Fruit fly (Drosophila melanogaster): ENCODE data around the gene pll.
A peak's percentile ranks its signal among the peaks of the same experiment; 100 is the strongest.

Gene pll

DNA sequence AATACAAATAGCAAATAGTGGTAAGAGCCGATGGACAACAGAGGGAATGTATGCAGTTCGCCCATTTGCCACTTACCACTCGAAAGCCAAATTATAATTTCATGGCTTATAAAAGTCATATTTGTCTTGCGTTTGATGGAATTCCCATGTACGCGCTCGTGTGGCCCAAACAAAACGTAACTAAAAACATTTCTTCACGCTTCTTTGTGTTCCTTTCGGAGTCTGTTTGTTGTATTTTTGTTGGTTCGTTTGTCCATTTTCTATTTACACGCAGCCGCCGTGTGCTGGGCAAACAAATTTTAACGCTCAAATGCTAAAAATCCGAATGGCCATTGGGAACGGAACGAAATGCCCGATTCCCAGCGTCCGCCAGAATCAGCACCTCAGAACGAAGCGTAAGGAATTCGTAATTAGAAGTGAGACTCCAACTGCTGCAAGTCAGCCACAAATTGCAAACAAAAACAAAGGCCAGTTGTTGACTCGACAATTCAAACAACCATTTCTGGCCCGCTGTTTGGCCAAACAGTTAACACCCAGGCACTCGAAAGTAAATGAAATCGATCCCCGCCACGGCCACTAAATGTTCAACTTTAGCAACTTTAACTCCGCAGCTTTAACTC, 44.1 kb downstream of the pll start (continued):
- TF ChIP-seq seq (GFP tag; IDR thresholded peaks at IDR 0.05), result peak; percentile 74; the same call in 1 of the 2 replicates
- no peak for TF ChIP-seq peb (GFP tag; IDR thresholded peaks at IDR 0.05)
- TF ChIP-seq CG34376 (GFP tag; optimal IDR thresholded peaks at IDR 0.05), result no peak
- TF ChIP-seq BtbVII (GFP tag; optimal IDR thresholded peaks at IDR 0.05), result peak; percentile 27
- TF ChIP-seq HLH3B (GFP tag; IDR thresholded peaks at IDR 0.05), result peak; percentile 63; the same call in 1 of the 2 replicates
- no peak for TF ChIP-seq Atf-2 (GFP tag; optimal IDR thresholded peaks at IDR 0.05)
- peak; percentile 47 for TF ChIP-seq CrebB (tag; optimal IDR thresholded peaks at IDR 0.05)
- TF ChIP-seq HLH4C (GFP tag; IDR thresholded peaks at IDR 0.05; ENCODE audit: partially characterized antibody), result no peak
- no peak for TF ChIP-seq gfzf (GFP tag; optimal IDR thresholded peaks at IDR 0.05)
- no peak for TF ChIP-seq ken (GFP tag; IDR thresholded peaks at IDR 0.05)
- peak; percentile 5 for TF ChIP-seq CG1529 (GFP tag; optimal IDR thresholded peaks at IDR 0.05)
- TF ChIP-seq CG12104 (GFP tag; optimal IDR thresholded peaks at IDR 0.05), result peak; percentile 2
- peak; percentile 9 for TF ChIP-seq HmgZ (tag; optimal IDR thresholded peaks at IDR 0.05)
- no peak for TF ChIP-seq CG16815 (GFP tag; optimal IDR thresholded peaks at IDR 0.05)
- no peak for TF ChIP-seq gcm (GFP tag; optimal IDR thresholded peaks at IDR 0.05)
- TF ChIP-seq CG31224 (GFP tag; IDR thresholded peaks at IDR 0.05), result no peak
- TF ChIP-seq lola (GFP tag; optimal IDR thresholded peaks at IDR 0.05), result peak in 1 of 3 experiments; percentile 19
- no peak for TF ChIP-seq Jarid2 (GFP tag; optimal IDR thresholded peaks at IDR 0.05)
- TF ChIP-seq Dip3 (GFP tag; optimal IDR thresholded peaks at IDR 0.05), result no peak
- no peak for TF ChIP-seq Trl (optimal IDR thresholded peaks at IDR 0.05)
- peak; percentile 58 for TF ChIP-seq Trl (GFP tag; optimal IDR thresholded peaks at IDR 0.05)
- TF ChIP-seq Taf1 (GFP tag; IDR thresholded peaks at IDR 0.05), result no peak
- TF ChIP-seq dimm (GFP tag; IDR thresholded peaks at IDR 0.05), result no peak
- TF ChIP-seq CG2678 (tag; optimal IDR thresholded peaks at IDR 0.05), result peak; percentile 68
- TF ChIP-seq CG11085 (GFP tag; IDR thresholded peaks at IDR 0.05), result 0 out of 2 replicates have a peak, but pooled peaks have one; percentile 38
- TF ChIP-seq Dref (GFP tag; IDR thresholded peaks at IDR 0.05), result no peak
- no peak for TF ChIP-seq ssp (GFP tag; IDR thresholded peaks at IDR 0.05)
- TF ChIP-seq Eip74EF (GFP tag; optimal IDR thresholded peaks at IDR 0.05), result no peak
- no peak for TF ChIP-seq CG18476 (GFP tag; optimal IDR thresholded peaks at IDR 0.05)
- 0 out of 2 replicates have a peak, but pooled peaks have one; percentile 16 for TF ChIP-seq CG10959 (GFP tag; IDR thresholded peaks at IDR 0.05)
- TF ChIP-seq CG18619 (GFP tag; optimal IDR thresholded peaks at IDR 0.05), result peak; percentile 47
- TF ChIP-seq Chrac-16 (GFP tag; optimal IDR thresholded peaks at IDR 0.05), result no peak
- no peak for TF ChIP-seq Mad (GFP tag; optimal IDR thresholded peaks at IDR 0.05)
- TF ChIP-seq zen (tag; optimal IDR thresholded peaks at IDR 0.05), result peak; percentile 43
- peak in 1 of 2 experiments; percentile 46 for TF ChIP-seq bsh (GFP tag; optimal IDR thresholded peaks at IDR 0.05)
- no peak for TF ChIP-seq Gsc (GFP tag; IDR thresholded peaks at IDR 0.05)
- peak; percentile 58 for TF ChIP-seq bab2 (GFP tag; optimal IDR thresholded peaks at IDR 0.05)
- TF ChIP-seq CG14014 (GFP tag; IDR thresholded peaks at IDR 0.05), result peak; percentile 27; the same call in 1 of the 2 replicates
- TF ChIP-seq schlank (tag; optimal IDR thresholded peaks at IDR 0.05), result peak; percentile 33
- no peak for TF ChIP-seq CG10267 (tag; optimal IDR thresholded peaks at IDR 0.05)
- peak; percentile 7 for TF ChIP-seq dm (GFP tag; optimal IDR thresholded peaks at IDR 0.05)
- no peak for TF ChIP-seq slbo (GFP tag; IDR thresholded peaks at IDR 0.05)
- no peak for TF ChIP-seq CG4360 (GFP tag; IDR thresholded peaks at IDR 0.05)
- TF ChIP-seq wor (GFP tag; IDR thresholded peaks at IDR 0.05), result no peak
- TF ChIP-seq CG1602 (GFP tag; optimal IDR thresholded peaks at IDR 0.05), result peak; percentile 37
- no peak for TF ChIP-seq ab (GFP tag; optimal IDR thresholded peaks at IDR 0.05)
- no peak for TF ChIP-seq CG10321 (GFP tag; IDR thresholded peaks at IDR 0.05)
- no peak for TF ChIP-seq luna (GFP tag; optimal IDR thresholded peaks at IDR 0.05)
- TF ChIP-seq CG9876 (GFP tag; optimal IDR thresholded peaks at IDR 0.05), result peak; percentile 58
- TF ChIP-seq nau (GFP tag; optimal IDR thresholded peaks at IDR 0.05), result peak; percentile 61
- no peak for TF ChIP-seq slp2 (GFP tag; optimal IDR thresholded peaks at IDR 0.05)

Data from whole organism, embryonic.